Fruit fly (Drosophila melanogaster) whole organism, embryonic: ENCODE results near the gene CG16790.

Source experiments
- Atf3 ChIP-seq: fragments of 200-800 bp; sonication (Bioruptor generic); optimal IDR thresholded peaks from 3 replicates; lab custom pipeline; 2016; ENCODE audit warnings: missing biosample characterization, missing genetic modification characterization
- Blimp-1 ChIP-seq: fragments of 200-800 bp; sonication (Bioruptor generic); optimal IDR thresholded peaks from 3 replicates; lab custom pipeline; 2018; ENCODE audit warnings: missing biosample characterization, missing genetic modification characterization, mild to moderate bottlenecking, moderate library complexity, missing genetic modification reagents
- CG11723 ChIP-seq: fragments of 200-800 bp; sonication (Bioruptor generic); optimal IDR thresholded peaks from 2 replicates; lab custom pipeline; 2017; ENCODE audit warnings: missing biosample characterization, mild to moderate bottlenecking, missing genetic modification characterization
- CG12219 ChIP-seq: fragments of 200-800 bp; sonication (Bioruptor generic); optimal IDR thresholded peaks from 3 replicates; lab custom pipeline; 2018; ENCODE audit warnings: missing biosample characterization, mild to moderate bottlenecking, missing genetic modification characterization
- CG13424 ChIP-seq: fragments of 200-800 bp; sonication (Bioruptor generic); optimal IDR thresholded peaks from 2 replicates; lab custom pipeline; 2019; ENCODE audit warnings: missing biosample characterization, mild to moderate bottlenecking, missing genetic modification characterization, moderate library complexity
- CG15514 ChIP-seq: fragments of 200-800 bp; sonication (Bioruptor generic); optimal IDR thresholded peaks from 3 replicates; lab custom pipeline; 2017; ENCODE audit warnings: missing biosample characterization, missing genetic modification characterization, mild to moderate bottlenecking, moderate library complexity, missing genetic modification reagents
- CG17385 ChIP-seq: fragments of 200-800 bp; sonication (Bioruptor generic); optimal IDR thresholded peaks from 3 replicates; lab custom pipeline; 2018; ENCODE audit warnings: missing biosample characterization, mild to moderate bottlenecking, missing genetic modification characterization
- CG1792 ChIP-seq: fragments of 200-800 bp; sonication (Bioruptor generic); optimal IDR thresholded peaks from 2 replicates; lab custom pipeline; 2016; ENCODE audit warnings: missing biosample characterization, missing genetic modification characterization
- CG18476 ChIP-seq: fragments of 200-800 bp; sonication (Bioruptor generic); optimal IDR thresholded peaks from 2 replicates; lab custom pipeline; 2016; ENCODE audit warnings: missing biosample characterization, mild to moderate bottlenecking, missing genetic modification characterization
- CG31388 ChIP-seq: fragments of 200-800 bp; sonication (Bioruptor generic); optimal IDR thresholded peaks from 2 replicates; lab custom pipeline; 2016; ENCODE audit warnings: missing biosample characterization, missing genetic modification characterization
- CG34224 ChIP-seq: fragments of 200-800 bp; sonication (Bioruptor generic); IDR thresholded peaks from 3 replicates; pipeline ENCODE4 v1.3.6; 2022; ENCODE audit warnings: missing biosample characterization, missing genetic modification characterization; ENCODE audit not compliant: partially characterized antibody
- CG3847 ChIP-seq: fragments of 200-800 bp; sonication (Bioruptor generic); IDR thresholded peaks from 2 replicates; pipeline ENCODE4 v1.3.6; 2022; ENCODE audit warnings: missing biosample characterization, missing genetic modification characterization
- CG5180 ChIP-seq: fragments of 200-800 bp; sonication (Bioruptor generic); optimal IDR thresholded peaks from 3 replicates; lab custom pipeline; 2017; ENCODE audit warnings: missing biosample characterization, missing genetic modification characterization, mild to moderate bottlenecking, moderate library complexity, missing genetic modification reagents
- CG6254 ChIP-seq: fragments of 200-800 bp; sonication (Bioruptor generic); optimal IDR thresholded peaks from 3 replicates; lab custom pipeline; 2017; ENCODE audit warnings: mild to moderate bottlenecking, missing biosample characterization, missing genetic modification reagents, missing genetic modification characterization
- CG7987 ChIP-seq: fragments of 200-800 bp; sonication (Bioruptor generic); optimal IDR thresholded peaks from 2 replicates; lab custom pipeline; 2018; ENCODE audit warnings: missing biosample characterization, mild to moderate bottlenecking, missing genetic modification characterization, moderate library complexity
- CG8089 ChIP-seq: fragments of 200-800 bp; sonication (Bioruptor generic); optimal IDR thresholded peaks from 3 replicates; lab custom pipeline; 2016; ENCODE audit warnings: missing biosample characterization, missing genetic modification characterization
- CG8765 ChIP-seq: fragments of 200-800 bp; sonication (Bioruptor generic); IDR thresholded peaks from 2 replicates; pipeline ENCODE4 v1.3.6; 2022; ENCODE audit warnings: missing biosample characterization, missing genetic modification characterization
- CTCF ChIP-seq: fragments of 200-800 bp; sonication (Bioruptor generic); optimal IDR thresholded peaks from 2 replicates; lab custom pipeline; 2017; ENCODE audit warnings: missing biosample characterization, mild to moderate bottlenecking, missing genetic modification characterization, moderate library complexity
- Camta ChIP-seq: fragments of 200-800 bp; sonication (Bioruptor generic); optimal IDR thresholded peaks from 2 replicates; lab custom pipeline; 2016; ENCODE audit warnings: missing biosample characterization, missing genetic modification characterization
- D19A ChIP-seq: fragments of 200-800 bp; optimal IDR thresholded peaks from 3 replicates; lab custom pipeline; 2019; ENCODE audit warnings: missing biosample characterization, mild to moderate bottlenecking, missing genetic modification characterization, moderate library complexity
- Dek ChIP-seq: fragments of 200-800 bp; sonication (Bioruptor generic); optimal IDR thresholded peaks from 3 replicates; lab custom pipeline; 2019; ENCODE audit warnings: missing biosample characterization, mild to moderate bottlenecking, missing genetic modification characterization, moderate library complexity
- Elba2 ChIP-seq: fragments of 200-800 bp; sonication (Bioruptor generic); optimal IDR thresholded peaks from 3 replicates; lab custom pipeline; 2016; ENCODE audit warnings: missing biosample characterization, missing genetic modification characterization
- Gug ChIP-seq: fragments of 200-800 bp; sonication (Bioruptor generic); IDR thresholded peaks from 4 replicates; pipeline ENCODE4 v1.3.6; 2022; ENCODE audit warnings: missing biosample characterization, missing genetic modification characterization
- HLH3B ChIP-seq: fragments of 200-800 bp; sonication (Bioruptor generic); IDR thresholded peaks from 2 replicates; pipeline ENCODE4 v1.3.6; 2022; ENCODE audit warnings: missing biosample characterization, missing genetic modification characterization
- HLHmδ ChIP-seq: fragments of 200-800 bp; sonication (Bioruptor generic); optimal IDR thresholded peaks from 2 replicates; lab custom pipeline; 2018; ENCODE audit warnings: missing biosample characterization, mild to moderate bottlenecking, missing genetic modification characterization, moderate library complexity
- Mes4 ChIP-seq: fragments of 200-800 bp; sonication (Bioruptor generic); optimal IDR thresholded peaks from 2 replicates; lab custom pipeline; 2016; ENCODE audit warnings: missing biosample characterization, missing genetic modification characterization
- Mrtf ChIP-seq: fragments of 200-800 bp; sonication (Bioruptor generic); IDR thresholded peaks from 3 replicates; pipeline ENCODE4 v1.3.6; 2022; ENCODE audit warnings: missing biosample characterization, missing genetic modification characterization
- Nf-YC ChIP-seq: fragments of 200-800 bp; optimal IDR thresholded peaks from 3 replicates; lab custom pipeline; 2019; ENCODE audit warnings: missing biosample characterization, mild to moderate bottlenecking, missing genetic modification characterization, moderate library complexity
- PHDP ChIP-seq: fragments of 200-800 bp; sonication (Bioruptor generic); optimal IDR thresholded peaks from 3 replicates; lab custom pipeline; 2018; ENCODE audit warnings: missing biosample characterization, mild to moderate bottlenecking, missing genetic modification characterization, moderate library complexity
- Poxn ChIP-seq: fragments of 200-800 bp; sonication (Bioruptor generic); IDR thresholded peaks from 2 replicates; pipeline ENCODE4 v1.3.6; 2022; ENCODE audit warnings: missing biosample characterization, missing genetic modification characterization
- Ptx1 ChIP-seq: fragments of 200-800 bp; sonication (Bioruptor generic); IDR thresholded peaks from 2 replicates; pipeline ENCODE4 v1.3.6; 2022; ENCODE audit warnings: missing biosample characterization, missing genetic modification characterization
- az2 ChIP-seq: fragments of 200-800 bp; sonication (Bioruptor generic); optimal IDR thresholded peaks from 3 replicates; lab custom pipeline; 2016; ENCODE audit warnings: missing biosample characterization, missing genetic modification characterization
- chinmo ChIP-seq: fragments of 200-800 bp; sonication (Bioruptor generic); IDR thresholded peaks from 4 replicates; pipeline ENCODE4 v1.3.6; 2022; ENCODE audit warnings: missing biosample characterization, missing genetic modification characterization; ENCODE audit not compliant: partially characterized antibody
- chn ChIP-seq: fragments of 200-800 bp; sonication (Bioruptor generic); optimal IDR thresholded peaks from 2 replicates; lab custom pipeline; 2016; ENCODE audit warnings: missing biosample characterization, missing genetic modification characterization
- crc ChIP-seq: fragments of 200-800 bp; sonication (Bioruptor generic); optimal IDR thresholded peaks from 2 replicates; lab custom pipeline; 2016; ENCODE audit warnings: missing biosample characterization, missing genetic modification characterization
- crol ChIP-seq: fragments of 200-800 bp; sonication (Bioruptor generic); IDR thresholded peaks from 2 replicates; pipeline ENCODE4 v1.3.6; 2022; ENCODE audit warnings: missing biosample characterization, missing genetic modification characterization
- cwo ChIP-seq: fragments of 200-800 bp; sonication (Bioruptor generic); optimal IDR thresholded peaks from 3 replicates; lab custom pipeline; 2017; ENCODE audit warnings: missing biosample characterization, missing genetic modification characterization, mild to moderate bottlenecking, moderate library complexity, missing genetic modification reagents
- dm ChIP-seq: fragments of 200-800 bp; sonication (Bioruptor generic); optimal IDR thresholded peaks from 3 replicates; lab custom pipeline; 2016; ENCODE audit warnings: missing biosample characterization, missing genetic modification characterization
- gfzf ChIP-seq: fragments of 200-800 bp; sonication (Bioruptor generic); optimal IDR thresholded peaks from 2 replicates; lab custom pipeline; 2016; ENCODE audit warnings: missing biosample characterization, mild to moderate bottlenecking, missing genetic modification characterization, moderate library complexity
- hth ChIP-seq: fragments of >200 bp; optimal IDR thresholded peaks from 2 replicates; lab custom pipeline; 2017; ENCODE audit warnings: inconsistent platforms
- inv ChIP-seq: fragments of 200-800 bp; sonication (Bioruptor generic); IDR thresholded peaks from 2 replicates; pipeline ENCODE4 v1.3.6; 2022; ENCODE audit warnings: missing biosample characterization, missing genetic modification characterization; ENCODE audit not compliant: partially characterized antibody
- jigr1 ChIP-seq: fragments of 200-800 bp; sonication (Bioruptor generic); IDR thresholded peaks from 3 replicates; pipeline ENCODE4 v1.3.6; 2022; ENCODE audit warnings: missing biosample characterization, missing genetic modification characterization
- mirr ChIP-seq: fragments of 200-800 bp; sonication (Bioruptor generic); optimal IDR thresholded peaks from 3 replicates; lab custom pipeline; 2018; ENCODE audit warnings: missing biosample characterization, mild to moderate bottlenecking, missing genetic modification characterization
- org-1 ChIP-seq: fragments of 200-800 bp; sonication (Bioruptor generic); optimal IDR thresholded peaks from 2 replicates; lab custom pipeline; 2017; ENCODE audit warnings: missing biosample characterization, missing genetic modification characterization
- salm ChIP-seq: fragments of 200-800 bp; sonication (Bioruptor generic); optimal IDR thresholded peaks from 2 replicates; lab custom pipeline; 2018; ENCODE audit warnings: missing biosample characterization, mild to moderate bottlenecking, missing genetic modification characterization
- schlank ChIP-seq: fragments of 200-800 bp; sonication (Bioruptor generic); optimal IDR thresholded peaks from 2 replicates; lab custom pipeline; 2018; ENCODE audit warnings: missing biosample characterization, mild to moderate bottlenecking, missing genetic modification characterization
- sens ChIP-seq: fragments of 200-800 bp; sonication (Bioruptor generic); peaks from one replicate; lab custom pipeline; 2016; ENCODE audit warnings: missing biosample characterization, missing genetic modification characterization
- stc ChIP-seq: fragments of 200-800 bp; sonication (Bioruptor generic); IDR thresholded peaks from 2 replicates; pipeline ENCODE4 v1.3.6; 2022; ENCODE audit warnings: missing biosample characterization, missing genetic modification characterization
- stwl ChIP-seq: fragments of 200-800 bp; sonication (Bioruptor generic); optimal IDR thresholded peaks from 3 replicates; lab custom pipeline; 2018; ENCODE audit warnings: missing biosample characterization, mild to moderate bottlenecking, missing genetic modification characterization, moderate library complexity
- tap ChIP-seq: fragments of 200-800 bp; optimal IDR thresholded peaks from 3 replicates; lab custom pipeline; 2019; ENCODE audit warnings: missing biosample characterization, mild to moderate bottlenecking, missing genetic modification characterization, moderate library complexity

Gene CG16790

DNA sequence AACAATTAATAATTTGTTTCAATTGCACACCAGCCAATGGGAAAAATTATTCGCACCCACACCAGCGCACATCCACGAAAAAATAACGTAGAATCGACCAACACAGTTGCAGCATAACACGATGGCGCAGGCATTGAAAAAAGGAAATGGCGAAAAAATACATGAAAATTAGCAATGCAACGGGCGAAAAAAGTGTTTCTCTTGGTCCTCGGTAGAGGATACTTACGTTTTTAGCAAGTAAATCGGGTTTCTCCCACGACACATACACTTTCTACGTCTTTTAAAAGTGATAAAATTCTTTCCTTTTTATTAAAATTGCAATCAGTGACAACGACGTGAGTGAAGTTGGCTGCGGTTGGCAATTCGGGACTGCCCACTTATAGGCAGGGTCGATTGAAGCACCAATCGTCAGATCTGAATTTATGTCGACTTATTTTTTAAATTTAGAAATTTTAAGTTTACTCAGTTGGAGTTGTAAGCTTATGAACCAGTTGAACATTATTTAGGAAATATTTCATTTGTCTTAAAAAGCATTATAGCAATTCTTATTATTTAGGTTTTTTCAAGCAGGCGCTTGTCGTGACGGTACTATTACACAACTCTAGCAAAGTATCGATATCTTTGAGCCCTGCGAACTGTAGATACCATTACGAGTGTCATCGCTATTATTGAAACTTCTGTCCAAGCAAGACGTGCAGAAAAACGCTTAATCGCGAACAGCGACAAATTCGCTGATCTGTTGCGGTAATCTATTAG is 7.5 kb upstream of the CG16790 start, which contains the start of the genes Kap-alpha3 and Son (continued):
- TF ChIP-seq cwo (GFP tag; lab: Kevin White, UChicago) (peak; percentile 79), Camta (GFP tag; lab: Kevin White, UChicago) (peak; percentile 95), crc (peak; percentile 86), az2 (GFP tag; lab: Kevin White, UChicago) (peak; percentile 83), gfzf (peak; percentile 47), CG17385 (GFP tag; lab: Kevin White, UChicago) (peak; percentile 93), sens (peak; percentile 99), CG31388 (GFP tag; lab: Kevin White, UChicago) (peak; percentile 75), CG3847 (GFP tag; lab: Robert Waterston, UW) (peak; percentile 93), tap (tag; lab: Kevin White, UChicago) (peak; percentile 73), Gug (peak; percentile 81), Poxn (peak; percentile 69), org-1 (GFP tag; lab: Kevin White, UChicago) (peak; percentile 78), dm (GFP tag; lab: Kevin White, UChicago) (peak; percentile 96), crol (GFP tag; lab: Robert Waterston, UW) (peak; percentile 29; the same call in 1 of the 2 replicates), stwl (tag; lab: Kevin White, UChicago) (peak; percentile 81), inv (GFP tag; lab: Robert Waterston, UW) (peak; percentile 87), CG13424 (tag; lab: Kevin White, UChicago) (peak; percentile 89), jigr1 (peak; percentile 77; the same call in 2 of the 3 replicates), CTCF (GFP tag; lab: Kevin White, UChicago) (peak; percentile 63), CG7987 (GFP tag; lab: Kevin White, UChicago) (peak; percentile 97), chinmo (GFP tag; lab: Robert Waterston, UW) (0 out of 4 replicates have a peak, but pooled peaks have one; percentile 69), CG15514 (GFP tag; lab: Kevin White, UChicago) (peak; percentile 92), Mrtf (GFP tag; lab: Robert Waterston, UW) (peak; percentile 75), Mes4 (peak; percentile 96), Elba2 (GFP tag; lab: Kevin White, UChicago) (peak; percentile 5), salm (tag; lab: Kevin White, UChicago) (peak; percentile 84), CG8089 (peak; percentile 93), CG11723 (GFP tag; lab: Kevin White, UChicago) (peak; percentile 93), stc (GFP tag; lab: Robert Waterston, UW) (peak; percentile 83), Blimp-1 (GFP tag; lab: Kevin White, UChicago) (peak; percentile 70), HLHmδ (GFP tag; lab: Kevin White, UChicago) (peak; percentile 97), CG12219 (GFP tag; lab: Kevin White, UChicago) (peak; percentile 73), HLH3B (GFP tag; lab: Robert Waterston, UW) (peak; percentile 85), D19A (tag; lab: Kevin White, UChicago) (peak; percentile 69), CG8765 (GFP tag; lab: Robert Waterston, UW) (peak; percentile 73), Dek (peak; percentile 87), CG5180 (GFP tag; lab: Kevin White, UChicago) (peak; percentile 80), Nf-YC (tag; lab: Kevin White, UChicago) (peak; percentile 89), Ptx1 (GFP tag; lab: Robert Waterston, UW) (peak; percentile 90), CG34224 (GFP tag; lab: Robert Waterston, UW) (peak; percentile 82), CG1792 (GFP tag; lab: Kevin White, UChicago) (peak; percentile 85), Atf3 (GFP tag; lab: Kevin White, UChicago) (peak; percentile 90), hth (no peak), chn (peak; percentile 93), PHDP (tag; lab: Kevin White, UChicago) (peak; percentile 86), CG18476 (peak; percentile 91), CG6254 (GFP tag; lab: Kevin White, UChicago) (peak; percentile 73), mirr (GFP tag; lab: Kevin White, UChicago) (peak; percentile 96), schlank (tag; lab: Kevin White, UChicago) (peak; percentile 91)
